Worm (Caenorhabditis elegans) whole organism, L2 larva: ENCODE data around the gene F55E10.2.

Source experiments
- C34F6.9 ChIP-seq: fragments of 150-350 bp; optimal IDR thresholded peaks from 2 replicates; lab custom pipeline; 2014; ENCODE audit warnings: missing biosample characterization, missing genetic modification characterization
- F13H6.1 ChIP-seq: sonication (generic microtip); optimal IDR thresholded peaks from 2 replicates; lab custom pipeline; 2016; ENCODE audit warnings: missing genetic modification characterization, missing compliant biosample characterization
- R02D3.7 ChIP-seq: fragments of 150-350 bp; optimal IDR thresholded peaks from 2 replicates; lab custom pipeline; 2014; ENCODE audit warnings: missing biosample characterization, missing genetic modification characterization
- Y55F3AM.14 ChIP-seq: fragments of 200-800 bp; sonication (Bioruptor generic); optimal IDR thresholded peaks from 2 replicates; lab custom pipeline; 2018; ENCODE audit warnings: mild to moderate bottlenecking, missing genetic modification characterization, missing compliant biosample characterization
- alr-1 ChIP-seq: fragments of 150-350 bp; optimal IDR thresholded peaks from 2 replicates; lab custom pipeline; 2014; ENCODE audit warnings: missing biosample characterization, missing genetic modification characterization
- aly-2 ChIP-seq: fragments of 150-350 bp; optimal IDR thresholded peaks from 2 replicates; lab custom pipeline; 2014; ENCODE audit warnings: missing biosample characterization, missing genetic modification characterization
- blmp-1 ChIP-seq: sonication (generic microtip); optimal IDR thresholded peaks from 2 replicates; lab custom pipeline; 2017; ENCODE audit warnings: missing genetic modification characterization, mild to moderate bottlenecking, missing compliant biosample characterization, antibody characterized with exemption, moderate library complexity; ENCODE audit not compliant: insufficient read depth
- ceh-16 ChIP-seq: fragments of 150-350 bp; optimal IDR thresholded peaks from 2 replicates; lab custom pipeline; 2014; ENCODE audit warnings: missing biosample characterization, missing genetic modification characterization
- ceh-82 ChIP-seq: fragments of 150-350 bp; optimal IDR thresholded peaks from 2 replicates; lab custom pipeline; 2014; ENCODE audit warnings: missing biosample characterization, missing genetic modification characterization
- crh-2 ChIP-seq: sonication (generic microtip); optimal IDR thresholded peaks from 2 replicates; lab custom pipeline; 2017; ENCODE audit warnings: missing biosample characterization, missing genetic modification characterization
- dmd-4 ChIP-seq: sonication (generic microtip); optimal IDR thresholded peaks from 2 replicates; lab custom pipeline; 2017; ENCODE audit warnings: missing biosample characterization, missing genetic modification characterization
- egl-27 ChIP-seq: sonication (generic microtip); optimal IDR thresholded peaks from 3 replicates; lab custom pipeline; 2017; ENCODE audit warnings: missing biosample characterization, missing genetic modification reagents, missing genetic modification characterization
- elt-1 ChIP-seq: fragments of 150-350 bp; optimal IDR thresholded peaks from 2 replicates; lab custom pipeline; 2014; ENCODE audit warnings: missing biosample characterization, missing genetic modification characterization
- elt-3 ChIP-seq: sonication (generic microtip); optimal IDR thresholded peaks from 2 replicates; lab custom pipeline; 2017; ENCODE audit warnings: missing biosample characterization, missing genetic modification characterization
- fos-1 ChIP-seq: fragments of 150-350 bp; optimal IDR thresholded peaks from 2 replicates; lab custom pipeline; 2014; ENCODE audit warnings: missing biosample characterization, missing genetic modification characterization
- gmeb-1 ChIP-seq: fragments of 150-350 bp; optimal IDR thresholded peaks from 2 replicates; lab custom pipeline; 2014; ENCODE audit warnings: missing biosample characterization, missing genetic modification characterization
- lin-11 ChIP-seq: fragments of 150-350 bp; sonication (generic microtip); optimal IDR thresholded peaks from 2 replicates; lab custom pipeline; 2014; ENCODE audit warnings: missing biosample characterization, missing genetic modification characterization, inconsistent platforms, mixed read lengths
- lin-13 ChIP-seq: fragments of 150-350 bp; optimal IDR thresholded peaks from 2 replicates; lab custom pipeline; 2014; ENCODE audit warnings: missing biosample characterization, missing genetic modification reagents, missing genetic modification characterization
- lsy-2 ChIP-seq, 2 experiments: fragments of 150-350 bp in 1 of 2; sonication (generic microtip) in 1 of 2; optimal IDR thresholded peaks; 2 replicates each; lab custom pipeline; 2014 to 2017; ENCODE audit warnings: missing biosample characterization in 2 of 2, missing genetic modification characterization in 2 of 2
- mab-5 ChIP-seq: fragments of 150-350 bp; optimal IDR thresholded peaks from 2 replicates; lab custom pipeline; 2014; ENCODE audit warnings: missing biosample characterization, missing genetic modification characterization
- mbf-1 ChIP-seq: sonication (generic microtip); optimal IDR thresholded peaks from 2 replicates; lab custom pipeline; 2017; ENCODE audit warnings: missing biosample characterization, missing genetic modification characterization
- mdl-1 ChIP-seq, 2 experiments: fragments of 150-350 bp in 1 of 2; sonication (generic microtip) in 1 of 2; optimal IDR thresholded peaks; 2 replicates each; lab custom pipeline; 2017; ENCODE audit warnings: missing biosample characterization in 2 of 2, missing genetic modification characterization in 2 of 2
- nhr-10 ChIP-seq: sonication (generic microtip); optimal IDR thresholded peaks from 2 replicates; lab custom pipeline; 2017; ENCODE audit warnings: missing biosample characterization, missing genetic modification characterization
- nhr-11 ChIP-seq: fragments of 150-350 bp; optimal IDR thresholded peaks from 2 replicates; lab custom pipeline; 2014; ENCODE audit warnings: missing biosample characterization, missing genetic modification characterization
- nhr-12 ChIP-seq: fragments of 150-350 bp; optimal IDR thresholded peaks from 2 replicates; lab custom pipeline; 2014; ENCODE audit warnings: missing biosample characterization, missing genetic modification characterization
- nhr-129 ChIP-seq: fragments of 150-350 bp; optimal IDR thresholded peaks from 2 replicates; lab custom pipeline; 2014; ENCODE audit warnings: missing biosample characterization, missing genetic modification characterization
- nhr-21 ChIP-seq: fragments of 150-350 bp; optimal IDR thresholded peaks from 2 replicates; lab custom pipeline; 2014; ENCODE audit warnings: missing biosample characterization, missing genetic modification characterization
- nhr-23 ChIP-seq: fragments of 150-350 bp; optimal IDR thresholded peaks from 2 replicates; lab custom pipeline; 2014; ENCODE audit warnings: missing biosample characterization, missing genetic modification reagents, missing genetic modification characterization
- nhr-237 ChIP-seq: fragments of 150-350 bp; optimal IDR thresholded peaks from 2 replicates; lab custom pipeline; 2014; ENCODE audit warnings: missing biosample characterization, missing genetic modification characterization
- nhr-25 ChIP-seq: fragments of 150-350 bp; sonication (generic microtip); optimal IDR thresholded peaks from 3 replicates; lab custom pipeline; 2014; ENCODE audit warnings: missing biosample characterization, missing genetic modification characterization
- nhr-6 ChIP-seq: fragments of 150-350 bp; optimal IDR thresholded peaks from 2 replicates; lab custom pipeline; 2014; ENCODE audit warnings: missing biosample characterization, missing genetic modification characterization
- nhr-77 ChIP-seq: fragments of 150-350 bp; optimal IDR thresholded peaks from 2 replicates; lab custom pipeline; 2014; ENCODE audit warnings: missing biosample characterization, missing genetic modification characterization
- peb-1 ChIP-seq: fragments of 150-350 bp; optimal IDR thresholded peaks from 2 replicates; lab custom pipeline; 2014; ENCODE audit warnings: missing biosample characterization, missing genetic modification characterization
- sem-4 ChIP-seq: fragments of 150-350 bp; optimal IDR thresholded peaks from 2 replicates; lab custom pipeline; 2014; ENCODE audit warnings: missing biosample characterization, missing genetic modification reagents, missing genetic modification characterization
- skn-1 ChIP-seq: sonication (generic microtip); optimal IDR thresholded peaks from 2 replicates; lab custom pipeline; 2017; ENCODE audit warnings: missing biosample characterization, missing genetic modification characterization
- sma-3 ChIP-seq: sonication (generic microtip); optimal IDR thresholded peaks from 2 replicates; lab custom pipeline; 2016; ENCODE audit warnings: missing genetic modification reagents, missing genetic modification characterization, missing compliant biosample characterization
- sma-9 ChIP-seq, 2 experiments: fragments of 150-350 bp in 1 of 2; sonication (generic microtip) in 1 of 2; optimal IDR thresholded peaks; 2 replicates each; lab custom pipeline; 2014 to 2016; ENCODE audit warnings: missing genetic modification characterization in 2 of 2, mild to moderate bottlenecking in 1 of 2, missing biosample characterization in 1 of 2, missing compliant biosample characterization in 1 of 2, missing genetic modification reagents in 1 of 2, moderate library complexity in 1 of 2
- snpc-4 ChIP-seq: fragments of 150-350 bp; optimal IDR thresholded peaks from 2 replicates; lab custom pipeline; 2014; ENCODE audit warnings: missing biosample characterization, missing genetic modification characterization
- unc-39 ChIP-seq: fragments of 150-350 bp; optimal IDR thresholded peaks from 2 replicates; lab custom pipeline; 2014; ENCODE audit warnings: missing biosample characterization, missing genetic modification characterization
- unc-55 ChIP-seq: fragments of 150-350 bp; sonication (generic microtip); optimal IDR thresholded peaks from 3 replicates; lab custom pipeline; 2014; ENCODE audit warnings: missing biosample characterization, missing genetic modification reagents, missing genetic modification characterization
- unc-62 ChIP-seq: fragments of 150-350 bp; optimal IDR thresholded peaks from 2 replicates; lab custom pipeline; 2014; ENCODE audit warnings: missing biosample characterization, missing genetic modification reagents, missing genetic modification characterization
- zag-1 ChIP-seq: fragments of 150-350 bp; optimal IDR thresholded peaks from 2 replicates; lab custom pipeline; 2014; ENCODE audit warnings: missing biosample characterization, missing genetic modification characterization
- ztf-11 ChIP-seq: sonication (generic microtip); optimal IDR thresholded peaks from 2 replicates; lab custom pipeline; 2017; ENCODE audit warnings: missing biosample characterization, missing genetic modification characterization
- ztf-4 ChIP-seq: fragments of 150-350 bp; optimal IDR thresholded peaks from 2 replicates; lab custom pipeline; 2014; ENCODE audit warnings: missing biosample characterization, missing genetic modification characterization

F55E10.2 gene

DNA sequence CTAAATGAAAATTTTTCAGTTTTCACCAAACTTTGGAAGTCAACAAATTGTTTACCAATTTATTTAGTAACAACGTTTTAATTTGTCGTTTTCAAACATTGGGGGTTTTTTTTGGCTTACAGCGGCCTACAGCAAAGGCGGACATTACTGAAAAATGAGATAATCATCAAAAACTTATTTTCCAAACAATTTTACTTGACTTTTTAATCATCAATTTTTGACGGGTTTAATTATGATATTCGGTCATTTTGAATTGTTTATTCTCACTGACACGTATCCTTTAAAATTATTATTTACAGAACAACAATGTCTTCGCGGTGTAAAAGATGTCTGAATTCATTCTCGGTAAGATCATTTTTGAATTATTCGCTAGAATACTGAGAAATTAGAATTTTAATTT, 27.1 kb downstream of the F55E10.2 start, which contains the start of gene F40B5.2:
Gene F40B5.2, plus strand, starts transcription at position 301 of the 400 bp plus-strand sequence.
- no peak for TF ChIP-seq alr-1 (tag; lab: Kevin White, UChicago)
- TF ChIP-seq unc-39 (tag; lab: Kevin White, UChicago): no peak
- TF ChIP-seq unc-62: no peak

DNA sequence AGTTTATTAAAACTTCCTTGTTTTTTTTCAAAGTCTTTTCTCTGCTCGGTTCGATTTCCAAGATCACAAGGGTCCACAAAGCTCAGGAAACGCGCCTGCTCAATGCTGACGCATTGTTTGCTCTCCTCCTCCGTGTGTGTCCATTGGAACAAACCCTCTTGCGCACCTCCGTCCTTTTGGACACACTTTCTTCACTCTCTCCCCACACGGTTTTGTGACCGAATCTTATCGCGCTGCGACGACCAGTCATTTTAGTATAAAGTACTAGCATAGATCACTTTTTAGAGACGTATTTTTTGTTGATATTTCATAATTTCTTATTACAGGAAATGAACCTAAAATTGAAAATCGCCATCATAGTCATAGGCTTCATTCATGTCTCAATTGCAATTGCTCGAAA, 27.7 kb downstream of the F55E10.2 start:
- TF ChIP-seq alr-1 (tag; lab: Kevin White, UChicago) (no peak), nhr-129 (tag; lab: Kevin White, UChicago) (peak; percentile 80), unc-55 (GFP tag; lab: Kevin White, UChicago) (peak; percentile 88), nhr-21 (peak; percentile 27), nhr-77 (no peak), ztf-4 (tag; lab: Kevin White, UChicago) (no peak), nhr-10 (tag; lab: Kevin White, UChicago) (peak; percentile 34), lin-13 (peak; percentile 74), mab-5 (tag; lab: Kevin White, UChicago) (peak; percentile 33), aly-2 (no peak), nhr-11 (tag; lab: Kevin White, UChicago) (no peak), crh-2 (tag; lab: Kevin White, UChicago) (peak; percentile 67), nhr-237 (no peak), fos-1 (tag; lab: Kevin White, UChicago) (peak; percentile 86), nhr-25 (no peak), ztf-11 (tag; lab: Kevin White, UChicago) (no peak), elt-3 (tag; lab: Kevin White, UChicago) (no peak), mbf-1 (no peak), ceh-82 (peak; percentile 0), peb-1 (tag; lab: Kevin White, UChicago) (no peak), nhr-23 (tag; lab: Kevin White, UChicago) (no peak), sma-3 (GFP tag; lab: Kevin White, UChicago) (peak; percentile 53), ceh-16 (tag; lab: Kevin White, UChicago) (no peak), gmeb-1 (tag; lab: Kevin White, UChicago) (peak; percentile 77), unc-39 (tag; lab: Kevin White, UChicago) (no peak), blmp-1 (tag; lab: Kevin White, UChicago) (no peak), snpc-4 (tag; lab: Kevin White, UChicago) (no peak), Y55F3AM.14 (GFP tag; lab: Kevin White, UChicago) (no peak), R02D3.7 (tag; lab: Kevin White, UChicago) (no peak), lin-11 (tag; lab: Kevin White, UChicago) (peak; percentile 64), nhr-12 (no peak), zag-1 (tag; lab: Kevin White, UChicago) (peak; percentile 11), nhr-6 (tag; lab: Kevin White, UChicago) (peak; percentile 36), mdl-1 (tag; optimal IDR thresholded peaks at IDR 0.05; lab: Kevin White, UChicago) (peak in 1 of 2 experiments; percentile 19), sma-9 (GFP tag; optimal IDR thresholded peaks at IDR 0.05; lab: Kevin White, UChicago) (peak; percentile 84), sma-9 (tag; optimal IDR thresholded peaks at IDR 0.05; lab: Kevin White, UChicago) (no peak), C34F6.9 (peak; percentile 80), egl-27 (tag; lab: Kevin White, UChicago) (peak; percentile 78), F13H6.1 (tag; lab: Kevin White, UChicago) (peak; percentile 85), sem-4 (tag; lab: Kevin White, UChicago) (peak; percentile 60), dmd-4 (tag; lab: Kevin White, UChicago) (no peak), lsy-2 (tag; optimal IDR thresholded peaks at IDR 0.05; lab: Kevin White, UChicago) (peak; percentile 63 to 83)
- TF ChIP-seq, all 48 proteins: peak for 21

DNA sequence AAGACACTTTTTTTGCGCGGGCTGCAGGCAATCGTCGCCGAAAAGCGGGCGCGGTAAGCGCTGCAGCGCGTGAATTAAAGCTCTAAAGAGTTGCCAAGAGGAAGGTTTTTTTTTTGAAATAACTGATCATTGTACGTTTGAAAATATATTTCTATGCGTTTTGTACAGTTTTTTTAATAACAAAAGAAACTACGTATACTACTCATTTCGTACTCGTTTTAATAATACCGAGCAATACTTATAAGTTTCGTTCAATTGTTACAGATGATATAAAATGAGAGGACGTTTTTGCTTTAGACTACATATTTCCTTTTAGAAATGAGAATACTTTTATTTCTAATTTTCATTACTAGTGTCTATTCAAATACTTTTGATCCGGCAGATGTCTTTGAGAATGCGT, 31.4 kb downstream of the F55E10.2 start, which contains the start of gene nep-15:
Gene nep-15, plus strand, starts transcription at position 301 of the 400 bp plus-strand sequence.
- TF ChIP-seq R02D3.7 (tag; lab: Kevin White, UChicago) (no peak), nhr-77 (no peak), ztf-4 (tag; lab: Kevin White, UChicago) (no peak), elt-1 (tag; lab: Kevin White, UChicago) (no peak), unc-62 (no peak), crh-2 (tag; lab: Kevin White, UChicago) (no peak), nhr-6 (tag; lab: Kevin White, UChicago) (no peak), lin-13 (no peak), skn-1 (no peak)
